Worm (Caenorhabditis elegans) whole organism, mixed stage, embryonic: ENCODE data around the gene sup-37.

Source experiments
- M03D4.4 ChIP-seq: sonication (generic microtip); optimal IDR thresholded peaks from 2 replicates; lab custom pipeline; 2017; ENCODE audit warnings: mild to moderate bottlenecking, missing genetic modification characterization, missing compliant biosample characterization
- bed-3 ChIP-seq: fragments of 200-800 bp; sonication (Bioruptor generic); optimal IDR thresholded peaks from 3 replicates; lab custom pipeline; 2018; ENCODE audit warnings: mild to moderate bottlenecking, missing genetic modification characterization, moderate library complexity, missing compliant biosample characterization
- blmp-1 ChIP-seq: fragments of 150-350 bp; optimal IDR thresholded peaks from 2 replicates; lab custom pipeline; 2014; ENCODE audit warnings: missing biosample characterization, missing genetic modification characterization
- ceh-39 ChIP-seq: fragments of 150-350 bp; optimal IDR thresholded peaks from 2 replicates; lab custom pipeline; 2014; ENCODE audit warnings: missing biosample characterization, missing genetic modification characterization
- ceh-43 ChIP-seq: fragments of 200-800 bp; sonication (Bioruptor generic); optimal IDR thresholded peaks from 2 replicates; lab custom pipeline; 2018; ENCODE audit warnings: mild to moderate bottlenecking, missing genetic modification characterization, moderate library complexity, missing compliant biosample characterization
- ceh-83 ChIP-seq: fragments of 200-800 bp; sonication (Bioruptor generic); optimal IDR thresholded peaks from 2 replicates; lab custom pipeline; 2018; ENCODE audit warnings: mild to moderate bottlenecking, missing genetic modification characterization, missing compliant biosample characterization
- ces-1 ChIP-seq: fragments of 150-350 bp; optimal IDR thresholded peaks from 2 replicates; lab custom pipeline; 2014; ENCODE audit warnings: missing biosample characterization, missing genetic modification reagents, missing genetic modification characterization
- cnd-1 ChIP-seq: fragments of 200-800 bp; sonication (Bioruptor generic); optimal IDR thresholded peaks from 2 replicates; lab custom pipeline; 2018; ENCODE audit warnings: mild to moderate bottlenecking, missing genetic modification characterization, missing compliant biosample characterization
- drap-1 ChIP-seq: fragments of 200-800 bp; sonication (Bioruptor generic); optimal IDR thresholded peaks from 3 replicates; lab custom pipeline; 2018; ENCODE audit warnings: mild to moderate bottlenecking, missing genetic modification characterization, missing compliant biosample characterization
- elt-1 ChIP-seq: sonication (generic microtip); optimal IDR thresholded peaks from 2 replicates; lab custom pipeline; 2017; ENCODE audit warnings: missing genetic modification characterization, mild to moderate bottlenecking, missing compliant biosample characterization, antibody characterized with exemption, moderate library complexity, borderline replicate concordance; ENCODE audit not compliant: insufficient read depth
- elt-3 ChIP-seq: fragments of 150-350 bp; optimal IDR thresholded peaks from 2 replicates; lab custom pipeline; 2014; ENCODE audit warnings: missing biosample characterization, missing genetic modification characterization
- ham-2 ChIP-seq: fragments of 200-800 bp; sonication (Bioruptor generic); optimal IDR thresholded peaks from 2 replicates; lab custom pipeline; 2018; ENCODE audit warnings: mild to moderate bottlenecking, missing genetic modification characterization, missing compliant biosample characterization
- hlh-1 ChIP-seq: fragments of 150-350 bp; optimal IDR thresholded peaks from 2 replicates; lab custom pipeline; 2014; ENCODE audit warnings: missing biosample characterization, missing genetic modification reagents, missing genetic modification characterization
- lin-32 ChIP-seq: fragments of 200-800 bp; sonication (Bioruptor generic); optimal IDR thresholded peaks from 2 replicates; lab custom pipeline; 2018; ENCODE audit warnings: mild to moderate bottlenecking, missing genetic modification characterization, missing compliant biosample characterization
- lsy-2 ChIP-seq: fragments of 150-350 bp; optimal IDR thresholded peaks from 2 replicates; lab custom pipeline; 2014; ENCODE audit warnings: missing biosample characterization, missing genetic modification characterization
- mab-5 ChIP-seq: fragments of 150-350 bp; optimal IDR thresholded peaks from 2 replicates; lab custom pipeline; 2014; ENCODE audit warnings: missing biosample characterization, missing genetic modification characterization
- mep-1 ChIP-seq: fragments of 150-350 bp; optimal IDR thresholded peaks from 2 replicates; lab custom pipeline; 2017; ENCODE audit warnings: missing biosample characterization, missing genetic modification reagents, missing genetic modification characterization, inconsistent platforms
- mls-2 ChIP-seq: sonication (generic microtip); optimal IDR thresholded peaks from 2 replicates; lab custom pipeline; 2016; ENCODE audit warnings: mild to moderate bottlenecking, missing genetic modification characterization, moderate library complexity, missing compliant biosample characterization
- nhr-12 ChIP-seq: fragments of 150-350 bp; optimal IDR thresholded peaks from 2 replicates; lab custom pipeline; 2014; ENCODE audit warnings: missing biosample characterization, missing genetic modification characterization
- nhr-2 ChIP-seq: fragments of 150-350 bp; optimal IDR thresholded peaks from 2 replicates; lab custom pipeline; 2014; ENCODE audit warnings: missing biosample characterization, missing genetic modification characterization
- nhr-237 ChIP-seq: fragments of 150-350 bp; optimal IDR thresholded peaks from 2 replicates; lab custom pipeline; 2014; ENCODE audit warnings: missing biosample characterization, missing genetic modification characterization
- nhr-28 ChIP-seq: fragments of 150-350 bp; optimal IDR thresholded peaks from 2 replicates; lab custom pipeline; 2014; ENCODE audit warnings: missing biosample characterization, missing genetic modification characterization
- pha-4 ChIP-seq: fragments of 150-350 bp; optimal IDR thresholded peaks from 2 replicates; lab custom pipeline; 2018; ENCODE audit warnings: missing biosample characterization, missing genetic modification reagents, missing genetic modification characterization
- sem-2 ChIP-seq: fragments of 200-800 bp; sonication (Bioruptor generic); optimal IDR thresholded peaks from 2 replicates; lab custom pipeline; 2018; ENCODE audit warnings: mild to moderate bottlenecking, missing genetic modification characterization, missing compliant biosample characterization
- snpc-4 ChIP-seq: fragments of 150-350 bp; optimal IDR thresholded peaks from 2 replicates; lab custom pipeline; 2014; ENCODE audit warnings: missing biosample characterization, missing genetic modification characterization
- sptf-1 ChIP-seq: sonication (generic microtip); optimal IDR thresholded peaks from 2 replicates; lab custom pipeline; 2017; ENCODE audit warnings: mild to moderate bottlenecking, missing genetic modification characterization, moderate library complexity, missing compliant biosample characterization
- unc-120 ChIP-seq: sonication (generic microtip); optimal IDR thresholded peaks from 2 replicates; lab custom pipeline; 2017; ENCODE audit warnings: missing genetic modification characterization, missing compliant biosample characterization; ENCODE audit not compliant: poor library complexity, severe bottlenecking
- unc-62 ChIP-seq: fragments of 150-350 bp; optimal IDR thresholded peaks from 2 replicates; lab custom pipeline; 2014; ENCODE audit warnings: missing biosample characterization, missing genetic modification reagents, missing genetic modification characterization
- ztf-11 ChIP-seq: fragments of 150-350 bp; optimal IDR thresholded peaks from 2 replicates; lab custom pipeline; 2014; ENCODE audit warnings: missing biosample characterization, missing genetic modification characterization

sup-37 gene

DNA sequence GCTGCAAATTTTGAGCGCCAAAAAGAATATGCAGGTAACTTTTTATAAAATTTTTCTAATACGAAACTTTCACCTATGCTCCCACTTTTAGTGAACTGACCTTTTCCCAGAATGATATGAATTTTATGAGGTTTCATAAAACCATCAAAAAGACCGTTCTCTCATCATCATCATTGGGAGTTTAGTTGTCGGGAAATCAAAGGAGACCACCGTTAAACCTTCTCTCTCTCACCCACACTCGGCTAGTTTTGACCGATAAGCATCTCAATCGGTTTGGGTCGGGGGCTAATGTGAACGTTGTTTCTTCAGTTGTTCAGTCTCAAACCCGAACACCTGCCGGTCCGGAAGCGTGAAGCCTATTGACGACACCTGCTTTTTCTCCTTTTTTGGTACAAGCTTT lies 9.9 kb downstream of the sup-37 start:
- TF ChIP-seq ham-2 (GFP tag; lab: Kevin White, UChicago) (peak; percentile 81), sem-2 (GFP tag; lab: Kevin White, UChicago) (no peak)

DNA sequence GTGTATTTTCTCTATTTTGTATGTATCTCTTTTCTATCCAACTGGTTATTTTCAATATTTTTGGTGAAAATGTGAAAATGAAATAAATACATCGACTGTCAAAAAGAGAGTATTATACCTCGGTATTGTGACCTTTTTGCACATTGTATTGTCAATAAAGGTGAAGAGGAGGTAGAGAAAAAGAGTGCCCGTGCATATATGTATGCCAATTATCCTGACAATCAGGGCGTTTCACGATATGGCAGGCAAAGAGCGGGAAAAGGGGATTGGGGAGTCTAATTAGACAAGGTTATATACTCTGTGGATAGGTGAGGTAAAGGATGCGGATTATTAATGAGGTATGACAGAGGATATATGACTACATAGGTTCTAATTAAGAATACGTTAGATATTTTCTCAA lies 10.5 kb downstream of the sup-37 start:
- TF ChIP-seq sptf-1 (tag; lab: Kevin White, UChicago) = peak; percentile 10
- no peak for TF ChIP-seq nhr-28 (tag; lab: Kevin White, UChicago)
- TF ChIP-seq mab-5 (tag; lab: Kevin White, UChicago) = no peak
- peak; percentile 99 for TF ChIP-seq nhr-2 (tag; lab: Kevin White, UChicago)
- no peak for TF ChIP-seq drap-1 (GFP tag; lab: Kevin White, UChicago)
- peak; percentile 59 for TF ChIP-seq ceh-43 (GFP tag; lab: Kevin White, UChicago)
- TF ChIP-seq lsy-2 (tag; lab: Kevin White, UChicago) = no peak
- TF ChIP-seq pha-4 = peak; percentile 46
- no peak for TF ChIP-seq snpc-4 (tag; lab: Kevin White, UChicago)
- peak; percentile 71 for TF ChIP-seq mls-2 (tag; lab: Kevin White, UChicago)

DNA sequence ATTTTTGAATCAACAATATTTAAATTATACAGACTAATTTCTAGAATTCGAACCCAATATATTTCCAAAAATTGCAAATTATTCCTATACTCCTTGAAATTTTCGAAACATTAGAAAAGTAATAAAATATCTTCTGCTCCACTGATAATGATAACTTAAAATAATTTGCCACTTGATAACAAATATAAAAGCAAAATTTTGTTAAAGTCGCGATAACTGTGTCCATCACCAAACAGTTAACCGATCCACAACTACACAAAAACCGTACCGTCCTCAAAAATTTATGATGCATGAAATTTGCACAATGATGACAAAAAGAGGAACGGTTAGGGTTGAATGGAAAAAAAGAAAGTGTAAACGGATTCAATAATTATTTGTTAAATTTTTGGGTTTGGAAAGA lies 12.1 kb downstream of the sup-37 start:
- no peak for TF ChIP-seq cnd-1 (tag; lab: Kevin White, UChicago)
- no peak for TF ChIP-seq M03D4.4 (tag; lab: Kevin White, UChicago)
- no peak for TF ChIP-seq lin-32 (GFP tag; lab: Kevin White, UChicago)
- no peak for TF ChIP-seq nhr-28 (tag; lab: Kevin White, UChicago)
- no peak for TF ChIP-seq unc-120 (tag; lab: Kevin White, UChicago)
- TF ChIP-seq mep-1 (tag; lab: Kevin White, UChicago) = no peak
- TF ChIP-seq nhr-237 = no peak
- no peak for TF ChIP-seq ztf-11 (tag; lab: Kevin White, UChicago)
- TF ChIP-seq nhr-2 (tag; lab: Kevin White, UChicago) = no peak
- no peak for TF ChIP-seq sptf-1 (tag; lab: Kevin White, UChicago)
- no peak for TF ChIP-seq hlh-1 (tag; lab: Kevin White, UChicago)
- TF ChIP-seq blmp-1 (tag; lab: Kevin White, UChicago) = no peak
- no peak for TF ChIP-seq elt-1 (tag; lab: Kevin White, UChicago)
- no peak for TF ChIP-seq ceh-83
- TF ChIP-seq ham-2 (GFP tag; lab: Kevin White, UChicago) = no peak
- no peak for TF ChIP-seq sem-2 (GFP tag; lab: Kevin White, UChicago)
- no peak for TF ChIP-seq unc-62 (GFP tag; lab: Kevin White, UChicago)
- no peak for TF ChIP-seq elt-3 (tag; lab: Kevin White, UChicago)
- no peak for TF ChIP-seq bed-3 (GFP tag; lab: Kevin White, UChicago)
- no peak for TF ChIP-seq nhr-12 (tag; lab: Kevin White, UChicago)

DNA sequence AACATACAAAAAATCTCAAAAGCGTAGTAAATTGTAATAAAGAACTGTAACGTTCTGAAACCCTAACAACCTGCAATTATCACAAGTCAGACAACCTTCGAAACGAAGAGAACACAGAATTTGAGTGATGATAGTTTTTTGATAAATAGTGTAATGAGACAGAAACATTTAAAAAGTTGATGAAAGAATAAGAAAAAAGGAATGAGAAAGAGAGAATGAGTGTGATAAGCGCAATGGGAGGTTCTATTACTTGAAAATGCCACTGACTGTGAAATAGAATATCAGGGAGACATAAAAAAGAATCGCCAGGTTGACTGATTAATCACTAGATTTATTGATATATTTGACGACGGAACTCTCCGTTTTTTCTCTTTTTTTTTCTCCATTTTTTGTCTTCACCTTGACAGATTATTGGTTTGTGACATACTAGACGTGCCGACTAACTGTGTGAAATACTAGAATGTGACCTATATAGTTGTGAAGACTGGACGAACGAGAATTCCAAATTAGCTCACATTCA lies 13.0 kb downstream of the sup-37 start:
- no peak for TF ChIP-seq mab-5 (tag; lab: Kevin White, UChicago)
- no peak for TF ChIP-seq mls-2 (tag; lab: Kevin White, UChicago)
- no peak for TF ChIP-seq snpc-4 (tag; lab: Kevin White, UChicago)
- no peak for TF ChIP-seq ceh-39 (tag; lab: Kevin White, UChicago)
- TF ChIP-seq sptf-1 (tag; lab: Kevin White, UChicago) = no peak
- no peak for TF ChIP-seq ztf-11 (tag; lab: Kevin White, UChicago)
- TF ChIP-seq unc-62 (GFP tag; lab: Kevin White, UChicago) = no peak
- no peak for TF ChIP-seq ces-1

ce11 chrV:8800978-8801559 lies 14.7 kb downstream of the sup-37 start, which contains the start of gene magu-2:
Gene magu-2 (minus strand): TSS chrV:8801028.
- TF ChIP-seq cnd-1 (tag; lab: Kevin White, UChicago) (no peak), pha-4 (no peak), nhr-28 (tag; lab: Kevin White, UChicago) (no peak), nhr-2 (tag; lab: Kevin White, UChicago) (no peak), ceh-39 (tag; lab: Kevin White, UChicago) (no peak), elt-1 (tag; lab: Kevin White, UChicago) (no peak), mls-2 (tag; lab: Kevin White, UChicago) (no peak), ham-2 (GFP tag; lab: Kevin White, UChicago) (no peak), sptf-1 (tag; lab: Kevin White, UChicago) (no peak)
